Fruit fly (Drosophila melanogaster) whole organism, wandering third instar larva: Measurements from ENCODE around the gene Cbp80.

Experiments
- CrebA ChIP-seq: fragments of 200-800 bp; sonication (Bioruptor generic); optimal IDR thresholded peaks from 2 replicates; lab custom pipeline; 2016; ENCODE audit warnings: missing biosample characterization, mild to moderate bottlenecking, missing genetic modification characterization, borderline replicate concordance
- Hr83 ChIP-seq: fragments of 200-300 bp; sonication (Bioruptor generic); optimal IDR thresholded peaks from 2 replicates; lab custom pipeline; 2016; ENCODE audit warnings: missing biosample characterization, mild to moderate bottlenecking, missing genetic modification characterization, moderate library complexity; ENCODE audit not compliant: poor library complexity, severe bottlenecking
- br ChIP-seq: fragments of 200-800 bp; sonication (Bioruptor generic); optimal IDR thresholded peaks from 2 replicates; lab custom pipeline; 2016; ENCODE audit warnings: missing biosample characterization, missing genetic modification characterization
- ey ChIP-seq: fragments of 200-800 bp; sonication (Bioruptor generic); optimal IDR thresholded peaks from 2 replicates; lab custom pipeline; 2016; ENCODE audit warnings: missing biosample characterization, missing genetic modification characterization
- lola ChIP-seq: fragments of >200 bp; optimal IDR thresholded peaks from 2 replicates; lab custom pipeline; 2017; ENCODE audit warnings: missing biosample characterization, missing genetic modification characterization
- sv ChIP-seq: fragments of 200-800 bp; sonication (Bioruptor generic); optimal IDR thresholded peaks from 3 replicates; lab custom pipeline; 2016; ENCODE audit warnings: missing biosample characterization, missing genetic modification characterization

DNA sequence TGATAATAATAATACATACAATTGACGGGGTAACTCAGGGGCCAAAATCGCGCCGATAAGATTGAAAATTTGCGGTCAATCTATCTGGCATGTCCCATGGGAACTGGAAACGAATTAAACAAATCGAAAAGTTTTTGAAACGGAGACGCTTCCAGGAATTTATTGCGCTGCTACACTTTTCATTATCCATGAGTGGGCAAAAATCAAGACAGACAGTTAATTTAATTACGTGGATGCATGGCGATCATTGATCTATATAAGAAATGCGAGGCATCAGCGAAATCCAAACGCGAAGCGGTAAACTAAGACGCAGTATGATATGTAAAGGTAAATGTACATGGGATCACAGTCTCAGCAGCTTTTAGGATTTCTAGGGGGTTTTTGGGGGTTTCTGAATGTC lies 45.3 kb upstream of the Cbp80 start:
- TF ChIP-seq sv (GFP tag; lab: Kevin White, UChicago) (no peak), Hr83 (GFP tag; lab: Kevin White, UChicago) (no peak), ey (GFP tag; lab: Kevin White, UChicago) (no peak), lola (GFP tag; lab: Kevin White, UChicago) (no peak), br (GFP tag; lab: Kevin White, UChicago) (no peak), CrebA (GFP tag; lab: Kevin White, UChicago) (no peak)
